Comparison of ENCODE assay signal across 2 worm cellular contexts in genomic region chrIV:519409-519808, ce11.
TF ChIP-seq lines count a peak whose summit lies in the region.

TSS of gene pig-1 (minus strand) at chrIV:519457.

TF ChIP-seq in whole organism, L1 larva, 84 proteins besides CTCF, POLR2A, EP300 and RAD21 (continued from another document):
- TF ChIP-seq alr-1 (tag; optimal IDR thresholded peaks at IDR 0.05; lab: Kevin White, UChicago; ENCODE audit: borderline replicate concordance): no peak
- TF ChIP-seq aha-1 (tag; optimal IDR thresholded peaks at IDR 0.05; lab: Kevin White, UChicago): peak; percentile 39
- no peak for TF ChIP-seq nhr-237 (tag; optimal IDR thresholded peaks at IDR 0.05; lab: Kevin White, UChicago)
- peak; percentile 61; the same call in 1 of the 2 replicates for TF ChIP-seq grh-1 (GFP tag; IDR thresholded peaks at IDR 0.05; lab: Robert Waterston, UW)
- no peak for TF ChIP-seq nhr-76 (tag; optimal IDR thresholded peaks at IDR 0.05; lab: Kevin White, UChicago)
- peak; percentile 86 to 93 (median 92) for TF ChIP-seq dpl-1 (GFP tag; optimal IDR thresholded peaks at IDR 0.05; lab: Kevin White, UChicago)
- no peak for TF ChIP-seq egl-27 (tag; optimal IDR thresholded peaks at IDR 0.05; lab: Kevin White, UChicago)
- TF ChIP-seq blmp-1 (tag; optimal IDR thresholded peaks at IDR 0.05; lab: Kevin White, UChicago): no peak
- TF ChIP-seq irx-1 (tag; optimal IDR thresholded peaks at IDR 0.05; lab: Kevin White, UChicago): peak; percentile 45
- no peak for TF ChIP-seq tlp-1 (tag; optimal IDR thresholded peaks at IDR 0.05; lab: Kevin White, UChicago)
- TF ChIP-seq ceh-88 (GFP tag; IDR thresholded peaks at IDR 0.05; lab: Robert Waterston, UW): no peak
- peak; percentile 67 for TF ChIP-seq skn-1 (tag; optimal IDR thresholded peaks at IDR 0.05; lab: Kevin White, UChicago)
- TF ChIP-seq zip-4 (GFP tag; optimal IDR thresholded peaks at IDR 0.05; lab: Kevin White, UChicago): no peak
- peak; percentile 79 for TF ChIP-seq snu-23 (GFP tag; optimal IDR thresholded peaks at IDR 0.05; lab: Kevin White, UChicago)
- peak; percentile 56 for TF ChIP-seq egl-13 (tag; optimal IDR thresholded peaks at IDR 0.05; lab: Kevin White, UChicago)
- peak; percentile 68 for TF ChIP-seq lin-15B (tag; optimal IDR thresholded peaks at IDR 0.05; lab: Kevin White, UChicago)
- TF ChIP-seq isw-1 (GFP tag; IDR thresholded peaks at IDR 0.05; lab: Robert Waterston, UW): peak; percentile 46
- peak in 1 of 2 experiments; percentile 83 for TF ChIP-seq mdl-1 (tag; optimal IDR thresholded peaks at IDR 0.05; lab: Kevin White, UChicago)
- TF ChIP-seq efl-1 (optimal IDR thresholded peaks at IDR 0.05; lab: Kevin White, UChicago): peak; percentile 94 to 97
- peak; percentile 93 to 99 for TF ChIP-seq efl-1 (GFP tag; optimal IDR thresholded peaks at IDR 0.05 in 1 of 2; lab: Kevin White, UChicago)
- peak; percentile 69 for TF ChIP-seq dsc-1 (tag; optimal IDR thresholded peaks at IDR 0.05; lab: Kevin White, UChicago)
- no peak for TF ChIP-seq nhr-84 (tag; optimal IDR thresholded peaks at IDR 0.05; lab: Kevin White, UChicago)
- no peak for TF ChIP-seq elt-2 (tag; optimal IDR thresholded peaks at IDR 0.05; lab: Kevin White, UChicago)
- peak; percentile 52 for TF ChIP-seq snpc-4 (tag; optimal IDR thresholded peaks at IDR 0.05; lab: Kevin White, UChicago)
- peak; percentile 47 for TF ChIP-seq F16B12.6 (tag; optimal IDR thresholded peaks at IDR 0.05; lab: Kevin White, UChicago)
- no peak for TF ChIP-seq hlh-17 (GFP tag; optimal IDR thresholded peaks at IDR 0.05; lab: Kevin White, UChicago; ENCODE audit: borderline replicate concordance)
- TF ChIP-seq mep-1 (tag; optimal IDR thresholded peaks at IDR 0.05; lab: Kevin White, UChicago): peak; percentile 90
- TF ChIP-seq nhr-71 (tag; optimal IDR thresholded peaks at IDR 0.05; lab: Kevin White, UChicago): peak; percentile 85
- no peak for TF ChIP-seq pqm-1 (tag; optimal IDR thresholded peaks at IDR 0.05; lab: Kevin White, UChicago)
- TF ChIP-seq fos-1 (tag; optimal IDR thresholded peaks at IDR 0.05; lab: Kevin White, UChicago): peak; percentile 49
- peak; percentile 18 for TF ChIP-seq ceh-90 (tag; optimal IDR thresholded peaks at IDR 0.05; lab: Kevin White, UChicago)
- peak; percentile 67 for TF ChIP-seq lin-39 (tag; optimal IDR thresholded peaks at IDR 0.05; lab: Kevin White, UChicago)
- TF ChIP-seq Y116A8C.19 (tag; optimal IDR thresholded peaks at IDR 0.05; lab: Kevin White, UChicago; ENCODE audit: borderline replicate concordance): no peak
- no peak for TF ChIP-seq nhr-11 (tag; optimal IDR thresholded peaks at IDR 0.05; lab: Kevin White, UChicago)
- peak; percentile 73 for TF ChIP-seq xbp-1 (tag; optimal IDR thresholded peaks at IDR 0.05; lab: Kevin White, UChicago)
- TF ChIP-seq fkh-8 (tag; optimal IDR thresholded peaks at IDR 0.05; lab: Kevin White, UChicago): peak; percentile 62
- peak; percentile 80 for TF ChIP-seq nhr-85 (tag; lab: Kevin White, UChicago)
- no peak for TF ChIP-seq pax-3 (tag; optimal IDR thresholded peaks at IDR 0.05; lab: Kevin White, UChicago)
- TF ChIP-seq nhr-12 (tag; optimal IDR thresholded peaks at IDR 0.05; lab: Kevin White, UChicago): no peak
- TF ChIP-seq nhr-28 (tag; optimal IDR thresholded peaks at IDR 0.05; lab: Kevin White, UChicago): no peak
- TF ChIP-seq tbx-2 (tag; optimal IDR thresholded peaks at IDR 0.05; lab: Kevin White, UChicago): peak; percentile 77
- peak; percentile 86 for TF ChIP-seq vab-15 (tag; optimal IDR thresholded peaks at IDR 0.05; lab: Kevin White, UChicago)
- TF ChIP-seq lsy-2 (tag; optimal IDR thresholded peaks at IDR 0.05; lab: Kevin White, UChicago): peak; percentile 83 to 85
- TF ChIP-seq swsn-7 (tag; optimal IDR thresholded peaks at IDR 0.05; lab: Kevin White, UChicago): peak; percentile 78
- TF ChIP-seq sox-4 (tag; optimal IDR thresholded peaks at IDR 0.05; lab: Kevin White, UChicago): no peak
- peak; percentile 80 for TF ChIP-seq C16A3.4 (tag; optimal IDR thresholded peaks at IDR 0.05; lab: Kevin White, UChicago)
- TF ChIP-seq lin-14 (GFP tag; optimal IDR thresholded peaks at IDR 0.05; lab: Kevin White, UChicago): peak; percentile 83
- peak; percentile 80 for TF ChIP-seq nhr-19 (GFP tag; conservative IDR thresholded peaks at IDR 0.05; lab: Robert Waterston, UW)
- no peak for TF ChIP-seq efl-3 (GFP tag; optimal IDR thresholded peaks at IDR 0.05; lab: Kevin White, UChicago)
- no peak for TF ChIP-seq C34B4.2 (tag; optimal IDR thresholded peaks at IDR 0.05; lab: Kevin White, UChicago)
- peak; percentile 34 for TF ChIP-seq jun-1 (tag; optimal IDR thresholded peaks at IDR 0.05; lab: Kevin White, UChicago)
- no peak for TF ChIP-seq aly-2 (tag; optimal IDR thresholded peaks at IDR 0.05; lab: Kevin White, UChicago)
- TF ChIP-seq elt-3 (tag; optimal IDR thresholded peaks at IDR 0.05; lab: Kevin White, UChicago): peak in 2 of 6 experiments; percentile 36 to 72
- TF ChIP-seq ceh-63 (GFP tag; optimal IDR thresholded peaks at IDR 0.05; lab: Kevin White, UChicago): no peak
- peak; percentile 45 for TF ChIP-seq ceh-8 (GFP tag; optimal IDR thresholded peaks at IDR 0.05; lab: Kevin White, UChicago)
- TF ChIP-seq nhr-20 (tag; optimal IDR thresholded peaks at IDR 0.05; lab: Kevin White, UChicago): peak; percentile 76
- TF ChIP-seq ets-5 (GFP tag; IDR thresholded peaks at IDR 0.05; lab: Robert Waterston, UW): no peak
- no peak for TF ChIP-seq unc-62 (GFP tag; optimal IDR thresholded peaks at IDR 0.05; lab: Kevin White, UChicago)
- no peak for TF ChIP-seq ces-1 (GFP tag; optimal IDR thresholded peaks at IDR 0.05; lab: Kevin White, UChicago)
- no peak for TF ChIP-seq mab-9 (GFP tag; IDR thresholded peaks at IDR 0.05; lab: Robert Waterston, UW)
- peak; percentile 75 for TF ChIP-seq C04F5.9 (tag; optimal IDR thresholded peaks at IDR 0.05; lab: Kevin White, UChicago)
- TF ChIP-seq sup-37 (GFP tag; optimal IDR thresholded peaks at IDR 0.05; lab: Kevin White, UChicago): peak; percentile 9
- peak; percentile 92 for TF ChIP-seq unc-130 (tag; optimal IDR thresholded peaks at IDR 0.05; lab: Kevin White, UChicago)
- TF ChIP-seq rnt-1 (tag; optimal IDR thresholded peaks at IDR 0.05; lab: Kevin White, UChicago): peak; percentile 86
TF ChIP-seq in whole organism, L1 larva: peak in this region for 45.

TF ChIP-seq in whole organism, L3 larva, 47 proteins besides CTCF, POLR2A, EP300 and RAD21 (continued from another document):
- TF ChIP-seq R02D3.7 (tag; optimal IDR thresholded peaks at IDR 0.05; lab: Kevin White, UChicago) (peak; percentile 40), ceh-82 (tag; optimal IDR thresholded peaks at IDR 0.05; lab: Kevin White, UChicago) (no peak)
